Worm (Caenorhabditis elegans) whole organism, L4 larva: ENCODE results near the gene rga-3.

Experiments
- F26F4.8 ChIP-seq: fragments of 200-800 bp; sonication (Bioruptor generic); conservative IDR thresholded peaks from 2 replicates; pipeline ENCODE4 v1.3.6; 2022; ENCODE audit warnings: missing genetic modification characterization, missing compliant biosample characterization
- F49E8.2 ChIP-seq: sonication (generic microtip); optimal IDR thresholded peaks from 2 replicates; lab custom pipeline; 2016; ENCODE audit warnings: missing compliant biosample characterization, mild to moderate bottlenecking, missing genetic modification characterization, borderline replicate concordance
- R02D3.7 ChIP-seq: fragments of 150-350 bp; sonication (generic microtip); optimal IDR thresholded peaks from 3 replicates; lab custom pipeline; 2014; ENCODE audit warnings: missing biosample characterization, missing genetic modification characterization
- Y48G9A.11 ChIP-seq: fragments of 200-800 bp; sonication (Bioruptor generic); IDR thresholded peaks from 2 replicates; pipeline ENCODE4 v1.3.6; 2022; ENCODE audit warnings: missing genetic modification reagents, missing genetic modification characterization, missing compliant biosample characterization
- aha-1 ChIP-seq: fragments of 150-350 bp; peaks from one replicate; lab custom pipeline; 2014; ENCODE audit warnings: missing biosample characterization, missing genetic modification characterization
- aly-2 ChIP-seq: sonication (generic microtip); optimal IDR thresholded peaks from 2 replicates; lab custom pipeline; 2018; ENCODE audit warnings: missing biosample characterization, missing genetic modification characterization
- ama-1 ChIP-seq: fragments of 150-350 bp; optimal IDR thresholded peaks from 2 replicates; lab custom pipeline; 2014; ENCODE audit warnings: inconsistent platforms, mixed read lengths
- ceh-28 ChIP-seq: fragments of 150-350 bp; optimal IDR thresholded peaks from 2 replicates; lab custom pipeline; 2014; ENCODE audit warnings: missing biosample characterization, missing genetic modification reagents, missing genetic modification characterization
- daf-16 ChIP-seq, 3 experiments: sonication (generic microtip); optimal IDR thresholded peaks; 2 replicates each; lab custom pipeline; 2016 to 2017; ENCODE audit warnings: missing genetic modification characterization in 3 of 3, missing genetic modification reagents in 3 of 3, mild to moderate bottlenecking in 2 of 3, missing compliant biosample characterization in 2 of 3, missing biosample characterization in 1 of 3, moderate library complexity in 1 of 3
- dpl-1 ChIP-seq: fragments of 150-350 bp; optimal IDR thresholded peaks from 2 replicates; lab custom pipeline; 2014; ENCODE audit warnings: missing biosample characterization, missing genetic modification reagents, missing genetic modification characterization
- hif-1 ChIP-seq, 2 experiments: sonication (generic microtip); optimal IDR thresholded peaks; 2 replicates each; lab custom pipeline; 2016 to 2017; ENCODE audit warnings: missing compliant biosample characterization in 2 of 2, missing genetic modification characterization in 2 of 2, missing genetic modification reagents in 2 of 2, missing genotype in 2 of 2, mild to moderate bottlenecking in 1 of 2
- hlh-11 ChIP-seq: fragments of 200-800 bp; sonication (Bioruptor generic); optimal IDR thresholded peaks from 2 replicates; lab custom pipeline; 2018; ENCODE audit warnings: mild to moderate bottlenecking, missing genetic modification characterization, missing compliant biosample characterization
- hmg-1.1 ChIP-seq: fragments of 200-800 bp; sonication (Bioruptor generic); IDR thresholded peaks from 2 replicates; pipeline ENCODE4 v1.3.6; 2022; ENCODE audit warnings: missing genetic modification reagents, missing genetic modification characterization, missing compliant biosample characterization
- lin-38 ChIP-seq: fragments of 200-800 bp; sonication (Bioruptor generic); IDR thresholded peaks from 2 replicates; pipeline ENCODE4 v1.3.6; 2022; ENCODE audit warnings: missing genetic modification reagents, missing genetic modification characterization, missing compliant biosample characterization
- lir-3 ChIP-seq: sonication (generic microtip); optimal IDR thresholded peaks from 2 replicates; lab custom pipeline; 2016; ENCODE audit warnings: mild to moderate bottlenecking, missing genetic modification characterization, missing compliant biosample characterization
- lsy-2 ChIP-seq, 2 experiments: fragments of 150-350 bp in 1 of 2; sonication (generic microtip) in 1 of 2; optimal IDR thresholded peaks; 2 replicates each; lab custom pipeline; 2014 to 2017; ENCODE audit warnings: missing biosample characterization in 2 of 2, missing genetic modification characterization in 2 of 2
- madf-5 ChIP-seq, 2 experiments: fragments of 200-800 bp; sonication (Bioruptor generic); IDR thresholded peaks; 2 replicates each; pipeline ENCODE4 v1.3.6; 2022; ENCODE audit warnings: missing compliant biosample characterization in 2 of 2, missing genetic modification characterization in 2 of 2
- mep-1 ChIP-seq: fragments of 150-350 bp; sonication (generic microtip); optimal IDR thresholded peaks from 3 replicates; lab custom pipeline; 2014; ENCODE audit warnings: missing biosample characterization, missing genetic modification characterization
- mes-2 ChIP-seq: sonication (generic microtip); optimal IDR thresholded peaks from 2 replicates; lab custom pipeline; 2016; ENCODE audit warnings: missing genotype, mild to moderate bottlenecking, missing genetic modification characterization, missing compliant biosample characterization; ENCODE audit not compliant: poor library complexity, severe bottlenecking
- mxl-3 ChIP-seq: fragments of 200-800 bp; sonication (Bioruptor generic); optimal IDR thresholded peaks from 2 replicates; lab custom pipeline; 2018; ENCODE audit warnings: mild to moderate bottlenecking, missing genetic modification characterization, missing compliant biosample characterization
- nhr-102 ChIP-seq: sonication (generic microtip); optimal IDR thresholded peaks from 2 replicates; lab custom pipeline; 2016; ENCODE audit warnings: mild to moderate bottlenecking, missing genetic modification characterization, moderate library complexity, missing compliant biosample characterization
- nhr-25 ChIP-seq: sonication (generic microtip); optimal IDR thresholded peaks from 2 replicates; lab custom pipeline; 2017; ENCODE audit warnings: missing genetic modification characterization, mild to moderate bottlenecking, missing compliant biosample characterization, antibody characterized with exemption, moderate library complexity, borderline replicate concordance; ENCODE audit not compliant: insufficient read depth
- nhr-41 ChIP-seq: fragments of 200-800 bp; sonication (Bioruptor generic); IDR thresholded peaks from 2 replicates; pipeline ENCODE4 v1.3.6; 2022; ENCODE audit warnings: missing genetic modification reagents, missing genetic modification characterization, missing compliant biosample characterization
- nhr-42 ChIP-seq: fragments of 200-800 bp; sonication (Bioruptor generic); IDR thresholded peaks from 2 replicates; pipeline ENCODE4 v1.3.6; 2022; ENCODE audit warnings: missing genetic modification characterization, missing compliant biosample characterization
- nhr-48 ChIP-seq: sonication (generic microtip); optimal IDR thresholded peaks from 2 replicates; lab custom pipeline; 2016; ENCODE audit warnings: mild to moderate bottlenecking, missing genetic modification characterization, missing compliant biosample characterization
- sdz-12 ChIP-seq: fragments of 200-800 bp; sonication (Bioruptor generic); optimal IDR thresholded peaks from 2 replicates; lab custom pipeline; 2018; ENCODE audit warnings: mild to moderate bottlenecking, missing genetic modification characterization, missing compliant biosample characterization
- snpc-4 ChIP-seq: fragments of 150-350 bp; optimal IDR thresholded peaks from 2 replicates; lab custom pipeline; 2014; ENCODE audit warnings: missing biosample characterization, missing genetic modification characterization
- spr-1 ChIP-seq: sonication (generic microtip); optimal IDR thresholded peaks from 2 replicates; lab custom pipeline; 2016; ENCODE audit warnings: mild to moderate bottlenecking, missing genetic modification characterization, missing compliant biosample characterization
- tra-1 ChIP-seq: fragments of 200-800 bp; sonication (Bioruptor generic); IDR thresholded peaks from 2 replicates; pipeline ENCODE4 v1.3.6; 2022; ENCODE audit warnings: missing genetic modification reagents, missing genetic modification characterization, missing compliant biosample characterization
- unc-130 ChIP-seq: sonication (generic microtip); optimal IDR thresholded peaks from 2 replicates; lab custom pipeline; 2016; ENCODE audit warnings: missing genetic modification reagents, missing genetic modification characterization, missing compliant biosample characterization
- unc-62 ChIP-seq, 3 experiments: fragments of 150-350 bp in 1 of 3; sonication (generic microtip); optimal IDR thresholded peaks in 2 of 3; peaks in 1 of 3; 1 replicate in 1 of 3; 2 replicates in 2 of 3; lab custom pipeline; 2014 to 2017; ENCODE audit warnings: missing biosample characterization in 3 of 3, missing genetic modification characterization in 3 of 3, missing genetic modification reagents in 3 of 3, missing genotype in 1 of 3
- zfp-2 ChIP-seq: sonication (generic microtip); optimal IDR thresholded peaks from 2 replicates; lab custom pipeline; 2016; ENCODE audit warnings: mild to moderate bottlenecking, missing genetic modification characterization, missing compliant biosample characterization
- zip-2 ChIP-seq: fragments of 150-350 bp; optimal IDR thresholded peaks from 2 replicates; lab custom pipeline; 2014; ENCODE audit warnings: missing biosample characterization, missing genetic modification characterization

The rga-3 gene

DNA sequence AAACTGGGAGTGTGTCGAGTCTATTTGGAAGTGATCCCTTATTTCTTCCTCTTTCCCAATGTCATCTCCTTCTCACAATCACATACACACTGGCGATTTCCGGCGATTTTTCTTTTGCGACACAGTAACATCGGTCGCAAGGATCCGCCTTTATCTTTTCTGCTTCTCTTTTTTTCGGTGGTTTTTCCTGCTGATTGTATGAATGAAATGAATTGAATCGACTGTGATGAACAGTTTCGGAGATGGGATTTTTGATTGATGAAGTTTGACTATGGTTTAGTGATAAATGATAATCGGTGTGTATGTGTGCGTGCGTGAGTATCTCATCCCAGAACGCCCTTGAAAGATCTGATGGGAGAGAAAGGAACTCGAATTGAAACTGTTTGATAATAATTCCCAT lies 16.6 kb upstream of the rga-3 start (continued):
- no peak for TF ChIP-seq sdz-12
- no peak for TF ChIP-seq madf-5 (GFP tag; IDR thresholded peaks at IDR 0.05; lab: Robert Waterston, UW)
- TF ChIP-seq mxl-3 (GFP tag; lab: Kevin White, UChicago) = peak; percentile 39
- peak; percentile 38 for TF ChIP-seq nhr-25 (tag; lab: Kevin White, UChicago)
- peak; percentile 73 for TF ChIP-seq ama-1
- peak; percentile 68 for TF ChIP-seq hlh-11
- TF ChIP-seq nhr-48 = no peak
- no peak for TF ChIP-seq lir-3
- no peak for TF ChIP-seq nhr-42
- no peak for TF ChIP-seq daf-16 (GFP tag; optimal IDR thresholded peaks at IDR 0.05; lab: Kevin White, UChicago)
- TF ChIP-seq daf-16 (tag; optimal IDR thresholded peaks at IDR 0.05; lab: Kevin White, UChicago) = no peak
- TF ChIP-seq hif-1 (tag; optimal IDR thresholded peaks at IDR 0.05; lab: Kevin White, UChicago) = no peak

DNA sequence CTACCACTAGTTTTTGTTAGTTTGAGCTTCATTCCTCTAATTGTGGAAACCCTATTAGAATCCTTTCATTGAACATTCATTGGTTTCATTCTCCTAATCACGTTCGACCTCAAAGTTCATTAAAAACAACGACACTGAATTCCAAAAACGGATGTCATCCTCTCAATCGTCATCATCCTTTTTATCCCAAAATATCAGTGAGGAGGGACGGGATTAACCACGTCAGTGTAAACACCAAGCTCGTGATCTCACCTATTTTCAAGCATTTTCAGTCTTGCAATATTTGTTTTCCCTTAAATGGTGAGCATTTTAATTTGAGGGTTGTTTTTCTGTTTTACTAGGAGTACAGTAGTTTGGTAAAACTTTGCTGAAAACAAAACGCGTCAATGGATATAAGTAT lies 13.2 kb upstream of the rga-3 start:
- TF ChIP-seq F26F4.8 (GFP tag; lab: Robert Waterston, UW) = no peak
- TF ChIP-seq zfp-2 (tag; lab: Kevin White, UChicago) = no peak
- TF ChIP-seq aly-2 (tag; lab: Kevin White, UChicago) = no peak
- no peak for TF ChIP-seq F49E8.2 (tag; lab: Kevin White, UChicago)
- TF ChIP-seq spr-1 = no peak
- TF ChIP-seq aha-1 (tag; lab: Kevin White, UChicago) = no peak
- no peak for TF ChIP-seq mep-1 (tag; lab: Kevin White, UChicago)

DNA sequence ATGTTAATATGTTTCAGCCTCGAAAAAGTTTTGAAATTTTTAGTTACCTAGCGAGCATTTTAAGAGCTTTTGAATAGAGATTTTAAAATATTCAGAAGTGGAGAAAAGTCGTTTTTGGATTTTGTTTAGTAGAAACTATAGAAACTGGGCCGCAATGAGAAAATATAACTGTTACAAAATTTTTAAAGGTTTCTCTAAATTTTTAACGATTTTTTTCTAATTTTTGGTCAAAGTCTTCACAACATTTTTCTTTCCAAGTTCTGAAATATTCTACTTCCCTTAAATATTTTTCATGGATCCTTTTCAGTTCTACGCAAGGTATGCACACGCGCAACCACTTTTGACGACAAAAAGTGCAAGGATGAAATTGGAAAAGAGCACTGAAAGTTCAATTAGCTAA lies 12.2 kb upstream of the rga-3 start, which contains the start of gene peli-1:
TSS of gene peli-1 (plus strand) at position 301 of the 400 bp plus-strand sequence.
- TF ChIP-seq lsy-2 (tag; optimal IDR thresholded peaks at IDR 0.05; lab: Kevin White, UChicago) (no peak), nhr-48 (no peak), zip-2 (tag; lab: Kevin White, UChicago) (no peak), hmg-1.1 (GFP tag; lab: Robert Waterston, UW) (no peak), lin-38 (GFP tag; lab: Robert Waterston, UW) (no peak), aha-1 (tag; lab: Kevin White, UChicago) (peak; percentile 47)

DNA sequence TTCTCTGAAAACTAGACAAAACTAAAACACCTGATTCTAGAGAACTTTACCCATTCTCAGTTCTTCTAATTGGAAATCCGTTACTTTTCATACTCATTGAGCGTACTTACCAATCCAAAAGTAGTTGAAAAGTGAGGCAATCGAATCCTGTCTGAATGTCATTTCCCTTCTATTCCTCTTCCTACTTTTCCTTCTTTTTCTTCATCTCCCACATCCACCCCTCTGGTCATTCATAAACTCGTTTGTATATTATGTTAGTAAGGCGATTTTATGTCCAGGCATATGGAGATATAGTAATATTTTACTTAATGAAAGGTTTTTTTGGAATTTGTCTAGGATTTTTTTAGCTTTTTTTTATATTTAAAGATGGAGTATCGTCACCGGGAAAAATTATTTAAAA lies 9.4 kb upstream of the rga-3 start:
- TF ChIP-seq unc-62 (GFP tag; optimal IDR thresholded peaks at IDR 0.05 in 1 of 2; lab: Kevin White, UChicago) (peak in 1 of 2 experiments; percentile 52), unc-62 (tag; optimal IDR thresholded peaks at IDR 0.05; lab: Kevin White, UChicago) (no peak), tra-1 (GFP tag; lab: Robert Waterston, UW) (no peak)

DNA sequence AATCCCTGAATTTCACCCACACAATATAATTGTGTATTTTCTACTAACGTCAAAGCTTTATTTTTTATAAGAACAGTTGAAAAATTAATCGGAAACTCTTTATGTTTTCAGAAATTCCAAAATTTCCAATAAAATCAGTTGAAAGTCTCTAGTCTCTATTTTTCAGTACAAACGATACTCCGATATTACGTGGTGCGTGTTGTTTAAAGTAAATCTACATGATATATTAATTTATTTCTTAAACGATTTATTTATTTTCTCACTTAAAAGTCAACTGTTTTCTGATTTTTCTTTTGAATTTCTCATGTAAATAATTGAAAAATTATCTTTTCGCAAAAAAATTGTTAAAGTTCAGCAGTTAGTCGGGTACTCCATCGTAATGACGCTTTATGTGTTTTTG lies 5.5 kb upstream of the rga-3 start:
- TF ChIP-seq unc-130 (GFP tag; lab: Kevin White, UChicago) = no peak
- TF ChIP-seq hmg-1.1 (GFP tag; lab: Robert Waterston, UW) = no peak
- TF ChIP-seq tra-1 (GFP tag; lab: Robert Waterston, UW) = no peak
- TF ChIP-seq nhr-102 (tag; lab: Kevin White, UChicago) = no peak
- TF ChIP-seq mes-2 (tag; lab: Kevin White, UChicago) = no peak
- no peak for TF ChIP-seq dpl-1 (GFP tag; lab: Kevin White, UChicago)
- no peak for TF ChIP-seq snpc-4 (tag; lab: Kevin White, UChicago)
- peak; percentile 54 for TF ChIP-seq R02D3.7 (tag; lab: Kevin White, UChicago)
- TF ChIP-seq F49E8.2 (tag; lab: Kevin White, UChicago) = no peak
- peak; percentile 88 for TF ChIP-seq Y48G9A.11 (GFP tag; lab: Robert Waterston, UW)
- no peak for TF ChIP-seq ceh-28
- no peak for TF ChIP-seq nhr-41 (GFP tag; lab: Robert Waterston, UW)
